Worm (Caenorhabditis elegans) whole organism, late embryonic: ENCODE results near the gene mam-3.

Source experiments
- C38D4.7 ChIP-seq: fragments of 200-800 bp; sonication (Bioruptor generic); optimal IDR thresholded peaks from 2 replicates; lab custom pipeline; 2018; ENCODE audit warnings: mild to moderate bottlenecking, missing genetic modification characterization, moderate library complexity, missing compliant biosample characterization
- K02D7.2 ChIP-seq: sonication (generic microtip); optimal IDR thresholded peaks from 2 replicates; lab custom pipeline; 2017; ENCODE audit warnings: mild to moderate bottlenecking, missing genetic modification characterization, missing compliant biosample characterization
- ahr-1 ChIP-seq: sonication (generic microtip); optimal IDR thresholded peaks from 2 replicates; lab custom pipeline; 2016; ENCODE audit warnings: missing genetic modification characterization, missing compliant biosample characterization
- ceh-2 ChIP-seq: sonication (generic microtip); optimal IDR thresholded peaks from 2 replicates; lab custom pipeline; 2016; ENCODE audit warnings: missing genotype, missing genetic modification characterization, missing compliant biosample characterization
- ceh-24 ChIP-seq: sonication (generic microtip); optimal IDR thresholded peaks from 2 replicates; lab custom pipeline; 2016; ENCODE audit warnings: mild to moderate bottlenecking, missing genetic modification characterization, missing compliant biosample characterization
- ceh-30 ChIP-seq: fragments of 150-350 bp; optimal IDR thresholded peaks from 2 replicates; lab custom pipeline; 2014; ENCODE audit warnings: missing biosample characterization, missing genetic modification characterization
- ceh-31 ChIP-seq: sonication (generic microtip); optimal IDR thresholded peaks from 2 replicates; lab custom pipeline; 2016; ENCODE audit warnings: missing genetic modification characterization, missing compliant biosample characterization
- ceh-45 ChIP-seq: fragments of 200-800 bp; sonication (Bioruptor generic); IDR thresholded peaks from 2 replicates; pipeline ENCODE4 v1.3.6; 2022; ENCODE audit warnings: missing genetic modification reagents, missing genetic modification characterization, missing compliant biosample characterization
- ceh-6 ChIP-seq: fragments of 200-800 bp; sonication (Bioruptor generic); optimal IDR thresholded peaks from 2 replicates; lab custom pipeline; 2018; ENCODE audit warnings: mild to moderate bottlenecking, missing genetic modification characterization, missing compliant biosample characterization
- dve-1 ChIP-seq: sonication (generic microtip); optimal IDR thresholded peaks from 2 replicates; lab custom pipeline; 2017; ENCODE audit warnings: antibody characterized with exemption, mild to moderate bottlenecking, missing genetic modification characterization, missing compliant biosample characterization
- elt-2 ChIP-seq: sonication (generic microtip); optimal IDR thresholded peaks from 2 replicates; lab custom pipeline; 2016; ENCODE audit warnings: missing genetic modification reagents, missing genetic modification characterization, missing compliant biosample characterization
- ets-4 ChIP-seq: sonication (generic microtip); optimal IDR thresholded peaks from 2 replicates; lab custom pipeline; 2016; ENCODE audit warnings: missing genetic modification characterization, missing compliant biosample characterization
- eyg-1 ChIP-seq: sonication (generic microtip); optimal IDR thresholded peaks from 2 replicates; lab custom pipeline; 2016; ENCODE audit warnings: missing genotype, missing genetic modification characterization, missing compliant biosample characterization
- fax-1 ChIP-seq: sonication (generic microtip); optimal IDR thresholded peaks from 2 replicates; lab custom pipeline; 2016; ENCODE audit warnings: missing genotype, missing genetic modification characterization, missing compliant biosample characterization
- fkh-6 ChIP-seq: sonication (generic microtip); optimal IDR thresholded peaks from 2 replicates; lab custom pipeline; 2016; ENCODE audit warnings: missing genetic modification characterization, missing compliant biosample characterization
- hlh-13 ChIP-seq: fragments of 200-800 bp; sonication (Bioruptor generic); optimal IDR thresholded peaks from 2 replicates; lab custom pipeline; 2018; ENCODE audit warnings: mild to moderate bottlenecking, missing genetic modification characterization, missing compliant biosample characterization
- hlh-15 ChIP-seq: sonication (generic microtip); optimal IDR thresholded peaks from 2 replicates; lab custom pipeline; 2016; ENCODE audit warnings: missing genetic modification characterization, missing compliant biosample characterization
- hlh-30 ChIP-seq: sonication (generic microtip); optimal IDR thresholded peaks from 2 replicates; lab custom pipeline; 2017; ENCODE audit warnings: antibody characterized with exemption, missing genetic modification characterization, missing compliant biosample characterization; ENCODE audit not compliant: insufficient read depth
- hlh-6 ChIP-seq: sonication (generic microtip); optimal IDR thresholded peaks from 2 replicates; lab custom pipeline; 2016; ENCODE audit warnings: missing genotype, missing genetic modification characterization, missing compliant biosample characterization
- hlh-8 ChIP-seq: sonication (generic microtip); optimal IDR thresholded peaks from 2 replicates; lab custom pipeline; 2016; ENCODE audit warnings: missing genotype, missing genetic modification characterization, missing compliant biosample characterization
- lin-11 ChIP-seq: fragments of 200-800 bp; sonication (Bioruptor generic); optimal IDR thresholded peaks from 2 replicates; lab custom pipeline; 2018; ENCODE audit warnings: mild to moderate bottlenecking, missing genetic modification characterization, missing compliant biosample characterization
- pag-3 ChIP-seq: sonication (generic microtip); optimal IDR thresholded peaks from 2 replicates; lab custom pipeline; 2016; ENCODE audit warnings: missing compliant biosample characterization, missing genetic modification characterization, borderline replicate concordance
- pat-9 ChIP-seq: fragments of 200-800 bp; sonication (Bioruptor generic); optimal IDR thresholded peaks from 2 replicates; lab custom pipeline; 2018; ENCODE audit warnings: mild to moderate bottlenecking, missing genetic modification characterization, moderate library complexity, missing compliant biosample characterization
- pha-2 ChIP-seq: sonication (generic microtip); optimal IDR thresholded peaks from 2 replicates; lab custom pipeline; 2017; ENCODE audit warnings: mild to moderate bottlenecking, missing genetic modification characterization, missing compliant biosample characterization
- pha-4 ChIP-seq: fragments of 150-350 bp; optimal IDR thresholded peaks from 2 replicates; lab custom pipeline; 2018; ENCODE audit warnings: missing biosample characterization, missing genetic modification reagents, missing genetic modification characterization
- pros-1 ChIP-seq: fragments of 150-350 bp; optimal IDR thresholded peaks from 2 replicates; lab custom pipeline; 2014; ENCODE audit warnings: missing biosample characterization, missing genetic modification reagents, missing genetic modification characterization
- rnt-1 ChIP-seq: sonication (generic microtip); optimal IDR thresholded peaks from 2 replicates; lab custom pipeline; 2016; ENCODE audit warnings: missing genetic modification characterization, missing compliant biosample characterization
- sox-2 ChIP-seq: fragments of 200-800 bp; sonication (Bioruptor generic); IDR thresholded peaks from 2 replicates; pipeline ENCODE4 v1.3.6; 2022; ENCODE audit warnings: missing genetic modification reagents, missing genetic modification characterization, missing compliant biosample characterization
- sox-4 ChIP-seq: sonication (generic microtip); optimal IDR thresholded peaks from 2 replicates; lab custom pipeline; 2017; ENCODE audit warnings: mild to moderate bottlenecking, missing genetic modification characterization, inconsistent platforms, missing compliant biosample characterization
- syd-9 ChIP-seq: sonication (generic microtip); optimal IDR thresholded peaks from 2 replicates; lab custom pipeline; 2016; ENCODE audit warnings: mild to moderate bottlenecking, missing genetic modification characterization, moderate library complexity, missing compliant biosample characterization
- tbx-2 ChIP-seq: sonication (generic microtip); optimal IDR thresholded peaks from 2 replicates; lab custom pipeline; 2016; ENCODE audit warnings: missing genetic modification characterization, missing compliant biosample characterization
- unc-42 ChIP-seq: sonication (generic microtip); optimal IDR thresholded peaks from 2 replicates; lab custom pipeline; 2016; ENCODE audit warnings: missing genotype, missing genetic modification characterization, missing compliant biosample characterization
- unc-86 ChIP-seq: sonication (generic microtip); optimal IDR thresholded peaks from 2 replicates; lab custom pipeline; 2016; ENCODE audit warnings: missing genetic modification characterization, missing compliant biosample characterization
- zip-5 ChIP-seq: sonication (generic microtip); optimal IDR thresholded peaks from 2 replicates; lab custom pipeline; 2016; ENCODE audit warnings: missing genetic modification characterization, missing compliant biosample characterization
- ztf-16 ChIP-seq: sonication (generic microtip); optimal IDR thresholded peaks from 2 replicates; lab custom pipeline; 2017; ENCODE audit warnings: missing genetic modification characterization, missing compliant biosample characterization

mam-3 gene

ce11 chrIV:13483596-13483995, 38.4 kb upstream of the mam-3 start:
- no peak for TF ChIP-seq elt-2 (tag; lab: Kevin White, UChicago)
- TF ChIP-seq zip-5 (tag; lab: Kevin White, UChicago), result no peak
- TF ChIP-seq ahr-1 (tag; lab: Kevin White, UChicago), result no peak
- TF ChIP-seq lin-11, result no peak
- TF ChIP-seq hlh-15 (tag; lab: Kevin White, UChicago), result no peak
- TF ChIP-seq, all 69 proteins: peak for 0

ce11 chrIV:13482469-13482868, 37.3 kb upstream of the mam-3 start, which contains the start of gene Y38H8A.1:
Gene Y38H8A.1 (plus strand): TSS chrIV:13482769.
- TF ChIP-seq dve-1 (tag; lab: Kevin White, UChicago) (no peak), hlh-30 (tag; lab: Kevin White, UChicago) (no peak), syd-9 (tag; lab: Kevin White, UChicago) (no peak), rnt-1 (tag; lab: Kevin White, UChicago) (no peak), hlh-6 (no peak), unc-86 (tag; lab: Kevin White, UChicago) (no peak), unc-42 (tag; lab: Kevin White, UChicago) (no peak), pat-9 (tag; lab: Kevin White, UChicago) (no peak), pag-3 (tag; lab: Kevin White, UChicago) (no peak)

ce11 chrIV:13474132-13474531, 29.0 kb upstream of the mam-3 start, which contains the start of gene Y38H8A.2:
Gene Y38H8A.2 (plus strand): TSS chrIV:13474432.
- TF ChIP-seq ceh-45 (GFP tag; lab: Robert Waterston, UW) (no peak), ceh-2 (tag; lab: Kevin White, UChicago) (no peak), tbx-2 (tag; lab: Kevin White, UChicago) (no peak), K02D7.2 (tag; lab: Kevin White, UChicago) (no peak), pros-1 (no peak), sox-4 (tag; lab: Kevin White, UChicago) (no peak), hlh-13 (GFP tag; lab: Kevin White, UChicago) (no peak), hlh-8 (no peak), fkh-6 (tag; lab: Kevin White, UChicago) (no peak)

ce11 chrIV:13472011-13472410, 26.8 kb upstream of the mam-3 start, which contains the start of the genes ttbk-8.1 and Y38H8A.4:
Gene ttbk-8.1 (plus strand): TSS chrIV:13472311.
Gene Y38H8A.4 (minus strand): TSS chrIV:13472376.
- TF ChIP-seq elt-2 (tag; lab: Kevin White, UChicago), result no peak
- no peak for TF ChIP-seq hlh-6
- no peak for TF ChIP-seq C38D4.7 (GFP tag; lab: Kevin White, UChicago)
- TF ChIP-seq ceh-30 (tag; lab: Kevin White, UChicago), result no peak
- TF ChIP-seq zip-5 (tag; lab: Kevin White, UChicago), result no peak
- no peak for TF ChIP-seq ceh-31 (tag; lab: Kevin White, UChicago)
- TF ChIP-seq pag-3 (tag; lab: Kevin White, UChicago), result no peak
- no peak for TF ChIP-seq ceh-24 (tag; lab: Kevin White, UChicago)
- TF ChIP-seq ceh-45 (GFP tag; lab: Robert Waterston, UW), result no peak
- no peak for TF ChIP-seq pha-2 (tag; lab: Kevin White, UChicago)
- TF ChIP-seq ztf-16 (tag; lab: Kevin White, UChicago), result no peak
- no peak for TF ChIP-seq fax-1 (tag; lab: Kevin White, UChicago)
- no peak for TF ChIP-seq pha-4 (tag; lab: Kevin White, UChicago)
- TF ChIP-seq sox-2 (GFP tag; lab: Robert Waterston, UW), result no peak
- no peak for TF ChIP-seq eyg-1 (tag; lab: Kevin White, UChicago)
- no peak for TF ChIP-seq ets-4 (tag; lab: Kevin White, UChicago)

DNA sequence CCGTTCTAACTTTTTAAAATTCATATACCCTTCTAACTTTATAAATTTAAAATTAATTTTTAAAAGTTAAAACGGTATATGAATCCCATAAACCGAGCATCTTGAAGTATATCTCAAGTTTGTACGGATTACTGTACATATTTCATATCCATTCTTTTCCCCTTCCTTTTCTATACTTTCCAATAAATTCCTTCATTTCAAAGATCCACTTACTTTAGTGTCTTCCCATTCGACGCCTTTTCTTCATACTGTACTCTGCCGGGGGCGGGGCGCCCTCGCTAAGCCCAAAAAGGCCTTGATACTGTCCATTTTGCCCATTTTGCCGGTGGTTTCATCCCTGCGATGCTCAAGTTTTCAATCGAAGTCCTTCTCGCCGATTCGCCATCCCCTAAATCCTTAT, 20.6 kb upstream of the mam-3 start, which contains the start of gene fezf-1:
TSS of gene fezf-1 (plus strand) at position 301 of the 400 bp plus-strand sequence.
- TF ChIP-seq ztf-16 (tag; lab: Kevin White, UChicago) (no peak), ceh-6 (GFP tag; lab: Kevin White, UChicago) (no peak)
